Worm (Caenorhabditis elegans) whole organism, midembryonic: Measurements from ENCODE around the gene C54E10.7.

Experiments used
- T22C8.4 ChIP-seq: fragments of 200-800 bp; sonication (Bioruptor generic); IDR thresholded peaks from 2 replicates; pipeline ENCODE4 v1.3.6; 2022; ENCODE audit warnings: missing genetic modification characterization, missing compliant biosample characterization
- cog-1 ChIP-seq: sonication (generic microtip); optimal IDR thresholded peaks from 2 replicates; lab custom pipeline; 2016; ENCODE audit warnings: missing genetic modification characterization, missing compliant biosample characterization
- flt-1 ChIP-seq: fragments of 200-800 bp; sonication (Bioruptor generic); IDR thresholded peaks from 2 replicates; pipeline ENCODE4 v1.3.6; 2022; ENCODE audit warnings: missing genetic modification characterization, missing compliant biosample characterization
- klf-2 ChIP-seq: fragments of 200-800 bp; sonication (Bioruptor generic); conservative IDR thresholded peaks from 2 replicates; pipeline ENCODE4 v1.3.6; 2022; ENCODE audit warnings: missing genetic modification reagents, missing genetic modification characterization, missing compliant biosample characterization
- med-1 ChIP-seq: sonication (generic microtip); optimal IDR thresholded peaks from 2 replicates; lab custom pipeline; 2017; ENCODE audit warnings: missing genetic modification characterization, mild to moderate bottlenecking, missing compliant biosample characterization, antibody characterized with exemption, missing genetic modification reagents; ENCODE audit not compliant: insufficient read depth
- ref-1 ChIP-seq: fragments of 200-800 bp; sonication (Bioruptor generic); conservative IDR thresholded peaks from 2 replicates; pipeline ENCODE4 v1.3.6; 2022; ENCODE audit warnings: missing genetic modification reagents, missing genetic modification characterization, missing compliant biosample characterization
- tab-1 ChIP-seq: fragments of 200-800 bp; sonication (Bioruptor generic); IDR thresholded peaks from 2 replicates; pipeline ENCODE4 v1.3.6; 2022; ENCODE audit warnings: missing genetic modification characterization, missing compliant biosample characterization
- ztf-23 ChIP-seq: fragments of 200-800 bp; sonication (Bioruptor generic); IDR thresholded peaks from 2 replicates; pipeline ENCODE4 v1.3.6; 2022; ENCODE audit warnings: missing genetic modification reagents, missing genetic modification characterization, missing compliant biosample characterization
- ztf-29 ChIP-seq: fragments of 200-800 bp; sonication (Bioruptor generic); IDR thresholded peaks from 2 replicates; pipeline ENCODE4 v1.3.6; 2022; ENCODE audit warnings: missing genetic modification reagents, missing genetic modification characterization, missing compliant biosample characterization

Gene C54E10.7

DNA sequence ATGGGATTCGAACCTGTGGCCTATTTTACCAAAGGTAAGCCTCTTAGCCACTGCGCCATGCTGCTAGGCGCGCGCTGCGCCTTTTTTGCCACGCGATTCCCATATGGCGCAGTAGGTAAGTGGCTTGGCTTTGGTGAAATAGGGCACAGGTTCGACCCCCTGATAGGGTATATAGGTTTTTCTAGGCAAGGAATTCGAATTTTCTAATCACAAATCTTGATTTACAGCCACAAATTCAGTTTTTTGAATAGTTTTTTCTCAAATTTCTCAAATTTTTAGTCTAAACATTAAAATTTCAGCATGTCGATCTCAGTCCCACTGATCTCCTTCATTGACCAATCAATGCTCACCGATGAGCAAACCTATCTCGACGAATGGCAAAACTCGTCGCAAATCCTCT, 755 bp upstream of the C54E10.7 start, which contains the start of gene C54E10.3:
Gene C54E10.3, plus strand, starts transcription at position 301 of the 400 bp plus-strand sequence.
- TF ChIP-seq ref-1 (GFP tag; lab: Robert Waterston, UW) (no peak), ztf-29 (no peak), flt-1 (GFP tag; lab: Robert Waterston, UW) (no peak), cog-1 (tag; lab: Kevin White, UChicago) (no peak), klf-2 (GFP tag; lab: Robert Waterston, UW) (no peak), tab-1 (GFP tag; lab: Robert Waterston, UW) (no peak), T22C8.4 (GFP tag; lab: Robert Waterston, UW) (no peak), ztf-23 (no peak), med-1 (GFP tag; lab: Kevin White, UChicago) (no peak)

DNA sequence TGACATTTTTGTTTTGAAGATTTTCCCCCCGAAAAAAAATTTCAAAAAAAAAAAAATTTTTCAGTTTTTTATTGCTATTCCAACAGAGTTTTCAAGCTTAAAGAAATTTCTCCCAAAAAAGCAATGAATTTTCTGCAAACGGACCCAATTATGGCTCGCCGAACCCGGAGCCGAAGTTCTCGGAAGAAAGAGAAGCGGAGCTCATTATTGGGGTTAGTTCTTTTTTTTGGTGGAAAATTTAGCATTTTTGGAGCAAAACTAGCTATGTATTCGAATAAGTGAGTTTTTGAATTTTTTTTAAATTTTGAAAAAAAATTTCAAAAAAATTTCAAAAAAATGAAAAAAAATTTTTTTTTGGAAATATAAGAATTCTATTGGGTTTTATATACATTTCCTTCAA, 8.2 kb downstream of the C54E10.7 start, which contains the start of gene ncs-5:
Gene ncs-5, plus strand, starts transcription at position 124 of the 400 bp plus-strand sequence.
- TF ChIP-seq klf-2 (GFP tag; lab: Robert Waterston, UW) (no peak), tab-1 (GFP tag; lab: Robert Waterston, UW) (no peak), T22C8.4 (GFP tag; lab: Robert Waterston, UW) (no peak), flt-1 (GFP tag; lab: Robert Waterston, UW) (no peak), ref-1 (GFP tag; lab: Robert Waterston, UW) (no peak), ztf-29 (no peak), ztf-23 (no peak), cog-1 (tag; lab: Kevin White, UChicago) (no peak), med-1 (GFP tag; lab: Kevin White, UChicago) (no peak)

DNA sequence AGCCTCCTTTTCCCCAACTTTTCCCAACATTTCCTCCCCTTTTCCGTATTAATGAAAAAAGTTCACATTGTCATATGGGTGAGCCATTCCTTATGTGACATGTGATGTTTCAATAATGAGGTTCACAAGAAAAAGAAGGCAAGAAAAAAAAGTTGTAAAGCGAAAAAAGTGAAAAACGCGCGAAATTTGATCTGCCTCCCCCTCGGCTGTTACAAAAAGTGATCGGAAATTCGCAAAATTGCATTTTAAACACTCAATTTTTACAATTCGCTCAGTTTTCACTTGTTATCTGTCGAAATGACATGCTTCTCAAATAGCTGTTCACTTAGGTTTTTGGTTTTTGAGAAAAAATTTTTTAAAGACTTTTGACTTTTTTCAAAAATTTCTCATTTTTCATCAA, 10.1 kb downstream of the C54E10.7 start:
- TF ChIP-seq ref-1 (GFP tag; lab: Robert Waterston, UW) = no peak
- TF ChIP-seq ztf-23 = no peak
- TF ChIP-seq klf-2 (GFP tag; lab: Robert Waterston, UW) = no peak
- TF ChIP-seq ztf-29 = no peak
- no peak for TF ChIP-seq cog-1 (tag; lab: Kevin White, UChicago)
- TF ChIP-seq T22C8.4 (GFP tag; lab: Robert Waterston, UW) = no peak
- TF ChIP-seq flt-1 (GFP tag; lab: Robert Waterston, UW) = no peak
- TF ChIP-seq med-1 (GFP tag; lab: Kevin White, UChicago) = no peak
- no peak for TF ChIP-seq tab-1 (GFP tag; lab: Robert Waterston, UW)

- no peak for TF ChIP-seq tab-1 (GFP tag; lab: Robert Waterston, UW)
- no peak for TF ChIP-seq T22C8.4 (GFP tag; lab: Robert Waterston, UW)
- TF ChIP-seq ztf-23 = no peak
- no peak for TF ChIP-seq klf-2 (GFP tag; lab: Robert Waterston, UW)
- no peak for TF ChIP-seq ref-1 (GFP tag; lab: Robert Waterston, UW)
- TF ChIP-seq ztf-29 = no peak
- no peak for TF ChIP-seq cog-1 (tag; lab: Kevin White, UChicago)
- no peak for TF ChIP-seq flt-1 (GFP tag; lab: Robert Waterston, UW)
- TF ChIP-seq med-1 (GFP tag; lab: Kevin White, UChicago) = no peak
These were observed 15.0 kb downstream of the C54E10.7 start for ce11 chrV:18826445-18826844.

ce11 chrV:18827374-18827773, 15.9 kb downstream of the C54E10.7 start:
- no peak for TF ChIP-seq T22C8.4 (GFP tag; lab: Robert Waterston, UW)
- TF ChIP-seq flt-1 (GFP tag; lab: Robert Waterston, UW) = no peak
- no peak for TF ChIP-seq med-1 (GFP tag; lab: Kevin White, UChicago)
- no peak for TF ChIP-seq klf-2 (GFP tag; lab: Robert Waterston, UW)
- no peak for TF ChIP-seq ztf-29
- no peak for TF ChIP-seq ref-1 (GFP tag; lab: Robert Waterston, UW)
- no peak for TF ChIP-seq cog-1 (tag; lab: Kevin White, UChicago)

DNA sequence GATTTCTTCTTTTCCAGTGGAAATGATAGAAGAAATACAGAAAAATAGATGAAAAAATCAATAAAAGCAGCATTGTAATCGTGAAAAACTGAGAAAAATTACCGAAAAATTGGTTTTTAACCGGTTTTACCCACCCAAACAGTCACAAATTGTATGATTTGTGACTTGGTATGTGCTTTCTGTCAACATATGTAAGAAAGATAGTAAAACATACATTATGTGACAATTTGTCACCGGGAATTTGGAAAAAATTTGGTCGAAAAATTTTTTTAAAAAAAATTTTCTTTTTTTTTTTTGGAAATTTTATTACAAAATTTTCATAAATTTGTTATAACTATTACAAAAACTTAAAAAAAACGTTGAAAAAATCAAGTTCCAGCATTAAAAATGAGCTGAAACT, 25.7 kb downstream of the C54E10.7 start, which contains the start of gene cyp-33D3:
Gene cyp-33D3, minus strand, starts transcription at position 101 of the 400 bp plus-strand sequence.
- TF ChIP-seq ref-1 (GFP tag; lab: Robert Waterston, UW) (no peak), T22C8.4 (GFP tag; lab: Robert Waterston, UW) (peak; percentile 16; the same call in 1 of the 2 replicates)

DNA sequence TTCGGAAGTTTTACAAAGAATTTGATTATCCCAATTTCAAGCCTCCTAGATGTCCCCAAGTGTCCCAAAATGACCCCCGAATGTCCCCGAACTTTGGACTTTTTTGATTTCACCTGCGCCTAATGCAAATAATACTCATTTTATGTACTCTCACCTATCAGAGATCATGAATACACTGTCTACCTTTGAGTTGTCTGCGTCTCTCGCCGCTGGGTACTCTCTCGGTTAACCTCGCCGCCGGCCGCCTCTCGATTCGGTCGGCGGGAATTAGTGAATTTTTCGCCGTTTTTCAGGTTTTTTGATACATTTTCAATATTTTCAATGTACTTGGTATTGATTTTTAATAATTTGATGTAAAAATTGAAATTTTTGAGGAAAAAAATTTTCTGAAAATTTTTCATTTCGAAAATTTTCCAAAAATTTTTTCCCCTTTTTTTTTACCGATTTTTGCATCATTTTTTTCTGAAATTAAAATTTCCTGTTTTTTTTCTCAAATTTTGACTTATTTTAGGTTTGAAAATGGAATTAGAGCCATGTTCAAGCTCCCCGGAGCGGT, 27.4 kb downstream of the C54E10.7 start, which contains the start of gene nhr-65:
Gene nhr-65, plus strand, starts transcription at position 506 of the 556 bp plus-strand sequence.
- TF ChIP-seq tab-1 (GFP tag; lab: Robert Waterston, UW) (no peak), med-1 (GFP tag; lab: Kevin White, UChicago) (no peak), ztf-23 (no peak), T22C8.4 (GFP tag; lab: Robert Waterston, UW) (no peak), flt-1 (GFP tag; lab: Robert Waterston, UW) (no peak), ref-1 (GFP tag; lab: Robert Waterston, UW) (no peak), klf-2 (GFP tag; lab: Robert Waterston, UW) (no peak), cog-1 (tag; lab: Kevin White, UChicago) (no peak), ztf-29 (no peak)

ce11 chrV:18842468-18842867, 31.0 kb downstream of the C54E10.7 start:
- TF ChIP-seq med-1 (GFP tag; lab: Kevin White, UChicago) = no peak
- TF ChIP-seq klf-2 (GFP tag; lab: Robert Waterston, UW) = no peak
- no peak for TF ChIP-seq ztf-29

DNA sequence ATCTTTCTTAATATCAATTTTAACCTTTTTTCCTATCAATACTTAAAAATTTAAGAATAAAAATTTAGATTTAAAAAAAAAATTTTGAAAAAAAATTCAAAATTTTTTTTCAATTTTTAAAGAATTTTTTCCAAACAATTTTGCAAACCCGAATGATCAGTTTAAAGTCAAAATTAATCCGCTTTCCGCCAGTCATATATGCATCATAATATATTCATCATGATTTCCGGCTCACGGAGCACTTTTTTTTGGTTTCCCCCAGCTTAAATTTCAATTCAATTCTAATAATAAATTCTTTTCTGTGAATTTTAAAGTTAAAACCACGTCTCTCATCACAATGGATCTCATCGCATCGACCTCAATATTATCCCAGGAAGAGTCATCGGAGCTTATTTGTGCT, 35.0 kb downstream of the C54E10.7 start, which contains the start of gene nhr-230:
Gene nhr-230, plus strand, starts transcription at position 301 of the 400 bp plus-strand sequence.
- no peak for TF ChIP-seq tab-1 (GFP tag; lab: Robert Waterston, UW)
- TF ChIP-seq klf-2 (GFP tag; lab: Robert Waterston, UW) = no peak
- no peak for TF ChIP-seq T22C8.4 (GFP tag; lab: Robert Waterston, UW)
- TF ChIP-seq flt-1 (GFP tag; lab: Robert Waterston, UW) = no peak
- TF ChIP-seq ztf-29 = no peak
- TF ChIP-seq med-1 (GFP tag; lab: Kevin White, UChicago) = no peak
- no peak for TF ChIP-seq ref-1 (GFP tag; lab: Robert Waterston, UW)
